Worm (Caenorhabditis elegans) whole organism, midembryonic: Measurements from ENCODE around the gene toca-1.

ENCODE experiments used
- T22C8.4 ChIP-seq: fragments of 200-800 bp; sonication (Bioruptor generic); IDR thresholded peaks from 2 replicates; pipeline ENCODE4 v1.3.6; 2022; ENCODE audit warnings: missing genetic modification characterization, missing compliant biosample characterization
- cog-1 ChIP-seq: sonication (generic microtip); optimal IDR thresholded peaks from 2 replicates; lab custom pipeline; 2016; ENCODE audit warnings: missing genetic modification characterization, missing compliant biosample characterization
- flt-1 ChIP-seq: fragments of 200-800 bp; sonication (Bioruptor generic); IDR thresholded peaks from 2 replicates; pipeline ENCODE4 v1.3.6; 2022; ENCODE audit warnings: missing genetic modification characterization, missing compliant biosample characterization
- med-1 ChIP-seq: sonication (generic microtip); optimal IDR thresholded peaks from 2 replicates; lab custom pipeline; 2017; ENCODE audit warnings: missing genetic modification characterization, mild to moderate bottlenecking, missing compliant biosample characterization, antibody characterized with exemption, missing genetic modification reagents; ENCODE audit not compliant: insufficient read depth
- ref-1 ChIP-seq: fragments of 200-800 bp; sonication (Bioruptor generic); conservative IDR thresholded peaks from 2 replicates; pipeline ENCODE4 v1.3.6; 2022; ENCODE audit warnings: missing genetic modification reagents, missing genetic modification characterization, missing compliant biosample characterization
- tab-1 ChIP-seq: fragments of 200-800 bp; sonication (Bioruptor generic); IDR thresholded peaks from 2 replicates; pipeline ENCODE4 v1.3.6; 2022; ENCODE audit warnings: missing genetic modification characterization, missing compliant biosample characterization
- ztf-23 ChIP-seq: fragments of 200-800 bp; sonication (Bioruptor generic); IDR thresholded peaks from 2 replicates; pipeline ENCODE4 v1.3.6; 2022; ENCODE audit warnings: missing genetic modification reagents, missing genetic modification characterization, missing compliant biosample characterization
- ztf-29 ChIP-seq: fragments of 200-800 bp; sonication (Bioruptor generic); IDR thresholded peaks from 2 replicates; pipeline ENCODE4 v1.3.6; 2022; ENCODE audit warnings: missing genetic modification reagents, missing genetic modification characterization, missing compliant biosample characterization

- no peak for TF ChIP-seq tab-1 (GFP tag; lab: Robert Waterston, UW)
- TF ChIP-seq ztf-29 (GFP tag; lab: Robert Waterston, UW), result no peak
- no peak for TF ChIP-seq cog-1 (tag; lab: Kevin White, UChicago)
- no peak for TF ChIP-seq T22C8.4 (GFP tag; lab: Robert Waterston, UW)
- TF ChIP-seq med-1 (GFP tag; lab: Kevin White, UChicago), result no peak
- TF ChIP-seq ztf-23, result no peak
- no peak for TF ChIP-seq flt-1
- no peak for TF ChIP-seq ref-1 (GFP tag; lab: Robert Waterston, UW)
Observed at ce11 chrX:1468057-1468456, 53.2 kb downstream of the toca-1 start.
